Worm (Caenorhabditis elegans): ENCODE data around the gene hyl-1.

- no peak for TF ChIP-seq tbx-11 (GFP tag; IDR thresholded peaks at IDR 0.05)
- no peak for TF ChIP-seq B0310.2 (tag; optimal IDR thresholded peaks at IDR 0.05)
- no peak for TF ChIP-seq ets-7 (tag; optimal IDR thresholded peaks at IDR 0.05)
- TF ChIP-seq scrt-1 (GFP tag; IDR thresholded peaks at IDR 0.05): no peak
- TF ChIP-seq flt-1 (GFP tag; IDR thresholded peaks at IDR 0.05): no peak
- no peak for TF ChIP-seq ama-1 (optimal IDR thresholded peaks at IDR 0.05)
- TF ChIP-seq pes-1 (GFP tag; IDR thresholded peaks at IDR 0.05): no peak
- TF ChIP-seq hnd-1 (tag; optimal IDR thresholded peaks at IDR 0.05): no peak
- TF ChIP-seq hmg-4 (GFP tag; optimal IDR thresholded peaks at IDR 0.05): no peak
- no peak for TF ChIP-seq ceh-13 (GFP tag; optimal IDR thresholded peaks at IDR 0.05)
- TF ChIP-seq F13C5.2 (tag; optimal IDR thresholded peaks at IDR 0.05): no peak
- no peak for TF ChIP-seq tra-4 (tag; optimal IDR thresholded peaks at IDR 0.05)
- TF ChIP-seq tbx-37 (GFP tag; conservative IDR thresholded peaks at IDR 0.05): no peak
Measured at ce11 chrIV:8571138-8571537, 32.2 kb downstream of the hyl-1 start, which contains the start of gene Y59H11AM.1.
